Fruit fly (Drosophila melanogaster) whole organism, embryonic: Measurements from ENCODE around the gene Dscam3.

Source experiments
- Bgb ChIP-seq: fragments of 200-800 bp; sonication (Bioruptor generic); IDR thresholded peaks from 2 replicates; pipeline ENCODE4 v1.3.6; 2022; ENCODE audit warnings: missing biosample characterization, missing genetic modification characterization; ENCODE audit not compliant: partially characterized antibody
- BtbVII ChIP-seq: fragments of 200-800 bp; sonication (Bioruptor generic); optimal IDR thresholded peaks from 3 replicates; lab custom pipeline; 2017; ENCODE audit warnings: missing biosample characterization, mild to moderate bottlenecking, missing genetic modification characterization
- CG11085 ChIP-seq: fragments of 200-800 bp; sonication (Bioruptor generic); IDR thresholded peaks from 2 replicates; pipeline ENCODE4 v1.3.6; 2022; ENCODE audit warnings: missing biosample characterization, missing genetic modification characterization
- CG11398 ChIP-seq: fragments of 200-800 bp; sonication (Bioruptor generic); optimal IDR thresholded peaks from 2 replicates; lab custom pipeline; 2016; ENCODE audit warnings: missing biosample characterization, missing genetic modification characterization
- CG11456 ChIP-seq: fragments of 200-800 bp; sonication (Bioruptor generic); IDR thresholded peaks from 3 replicates; pipeline ENCODE4 v1.3.6; 2022; ENCODE audit warnings: missing biosample characterization, missing genetic modification characterization
- CG11504 ChIP-seq: fragments of 200-800 bp; sonication (Bioruptor generic); optimal IDR thresholded peaks from 3 replicates; lab custom pipeline; 2019; ENCODE audit warnings: missing biosample characterization, mild to moderate bottlenecking, missing genetic modification characterization, moderate library complexity
- CG12104 ChIP-seq: fragments of 200-800 bp; sonication (Bioruptor generic); optimal IDR thresholded peaks from 3 replicates; lab custom pipeline; 2016; ENCODE audit warnings: missing biosample characterization, missing genetic modification characterization
- CG15479 ChIP-seq: fragments of 200-800 bp; sonication (Bioruptor generic); optimal IDR thresholded peaks from 3 replicates; lab custom pipeline; 2019; ENCODE audit warnings: missing biosample characterization, mild to moderate bottlenecking, missing genetic modification characterization, moderate library complexity
- CG1603 ChIP-seq: fragments of 200-800 bp; sonication (Bioruptor generic); optimal IDR thresholded peaks from 2 replicates; lab custom pipeline; 2019; ENCODE audit warnings: missing biosample characterization, mild to moderate bottlenecking, missing genetic modification characterization, moderate library complexity
- CG18599 ChIP-seq: fragments of 200-800 bp; sonication (Bioruptor generic); optimal IDR thresholded peaks from 3 replicates; lab custom pipeline; 2017; ENCODE audit warnings: missing biosample characterization, missing genetic modification characterization, mild to moderate bottlenecking, moderate library complexity, missing genetic modification reagents
- CG18764 ChIP-seq: fragments of 200-800 bp; sonication (Bioruptor generic); optimal IDR thresholded peaks from 3 replicates; lab custom pipeline; 2016; ENCODE audit warnings: missing biosample characterization, missing genetic modification characterization
- CG2199 ChIP-seq: fragments of 200-800 bp; sonication (Bioruptor generic); IDR thresholded peaks from 3 replicates; pipeline ENCODE4 v1.3.6; 2022; ENCODE audit warnings: missing biosample characterization, missing genetic modification characterization
- CG2678 ChIP-seq: fragments of 200-800 bp; sonication (Bioruptor generic); optimal IDR thresholded peaks from 3 replicates; lab custom pipeline; 2019; ENCODE audit warnings: missing biosample characterization, mild to moderate bottlenecking, missing genetic modification characterization, moderate library complexity
- CG2712 ChIP-seq: fragments of 200-800 bp; optimal IDR thresholded peaks from 3 replicates; lab custom pipeline; 2019; ENCODE audit warnings: missing biosample characterization, mild to moderate bottlenecking, missing genetic modification characterization, moderate library complexity
- CG4328 ChIP-seq: fragments of 200-800 bp; sonication (Bioruptor generic); optimal IDR thresholded peaks from 3 replicates; lab custom pipeline; 2017; ENCODE audit warnings: missing biosample characterization, missing genetic modification reagents, missing genetic modification characterization
- CG6765 ChIP-seq: fragments of 200-800 bp; sonication (Bioruptor generic); optimal IDR thresholded peaks from 3 replicates; lab custom pipeline; 2017; ENCODE audit warnings: missing biosample characterization, mild to moderate bottlenecking, missing genetic modification characterization
- CG7786 ChIP-seq: fragments of 200-800 bp; sonication (Bioruptor generic); optimal IDR thresholded peaks from 2 replicates; lab custom pipeline; 2016; ENCODE audit warnings: missing biosample characterization, missing genetic modification characterization
- CG8924 ChIP-seq: fragments of 200-800 bp; optimal IDR thresholded peaks from 3 replicates; lab custom pipeline; 2019; ENCODE audit warnings: missing biosample characterization, mild to moderate bottlenecking, missing genetic modification characterization, moderate library complexity
- CG9609 ChIP-seq: fragments of 200-800 bp; sonication (Bioruptor generic); optimal IDR thresholded peaks from 3 replicates; lab custom pipeline; 2016; ENCODE audit warnings: missing biosample characterization, missing genetic modification characterization
- D ChIP-seq, 2 experiments: fragments of 200-800 bp in 1 of 2; fragments of >200 bp in 1 of 2; sonication (Bioruptor generic) in 1 of 2; optimal IDR thresholded peaks; 2 replicates in 1 of 2; 3 replicates in 1 of 2; lab custom pipeline; 2017; ENCODE audit warnings: mild to moderate bottlenecking in 1 of 2, missing biosample characterization in 1 of 2, missing genetic modification characterization in 1 of 2, missing genetic modification reagents in 1 of 2
- D19A ChIP-seq: fragments of 200-800 bp; optimal IDR thresholded peaks from 3 replicates; lab custom pipeline; 2019; ENCODE audit warnings: missing biosample characterization, mild to moderate bottlenecking, missing genetic modification characterization, moderate library complexity
- Dek ChIP-seq: fragments of 200-800 bp; sonication (Bioruptor generic); optimal IDR thresholded peaks from 3 replicates; lab custom pipeline; 2019; ENCODE audit warnings: missing biosample characterization, mild to moderate bottlenecking, missing genetic modification characterization, moderate library complexity
- Ets65A ChIP-seq: fragments of 200-800 bp; sonication (Bioruptor generic); peaks from one replicate; lab custom pipeline; 2016; ENCODE audit warnings: missing biosample characterization, missing genetic modification characterization
- HHEX ChIP-seq: fragments of 200-800 bp; sonication (Bioruptor generic); optimal IDR thresholded peaks from 3 replicates; lab custom pipeline; 2017; ENCODE audit warnings: missing biosample characterization, mild to moderate bottlenecking, missing genetic modification characterization, missing genetic modification reagents
- HmgD ChIP-seq: fragments of 200-800 bp; sonication (Bioruptor generic); optimal IDR thresholded peaks from 3 replicates; lab custom pipeline; 2016; ENCODE audit warnings: missing biosample characterization, missing genetic modification characterization
- Jarid2 ChIP-seq: fragments of 200-800 bp; sonication (Bioruptor generic); optimal IDR thresholded peaks from 3 replicates; lab custom pipeline; 2017; ENCODE audit warnings: mild to moderate bottlenecking, missing biosample characterization, missing genetic modification reagents, missing genetic modification characterization
- Med ChIP-seq: fragments of 200-800 bp; sonication (Bioruptor generic); peaks from one replicate; lab custom pipeline; 2016; ENCODE audit warnings: missing biosample characterization, missing genetic modification characterization, mild to moderate bottlenecking, inconsistent platforms, moderate library complexity
- NFAT ChIP-seq: fragments of 200-800 bp; sonication (Bioruptor generic); IDR thresholded peaks from 2 replicates; pipeline ENCODE4 v1.3.6; 2022; ENCODE audit warnings: missing biosample characterization, missing genetic modification characterization
- Six4 ChIP-seq: fragments of 200-800 bp; sonication (Bioruptor generic); optimal IDR thresholded peaks from 2 replicates; lab custom pipeline; 2016; ENCODE audit warnings: missing biosample characterization, missing genetic modification characterization
- abd-A ChIP-seq: fragments of 200-800 bp; sonication (Bioruptor generic); optimal IDR thresholded peaks from 3 replicates; lab custom pipeline; 2019; ENCODE audit warnings: missing biosample characterization, mild to moderate bottlenecking, missing genetic modification characterization, moderate library complexity
- ash1 ChIP-seq: fragments of 200-800 bp; sonication (Bioruptor generic); optimal IDR thresholded peaks from 2 replicates; lab custom pipeline; 2018; ENCODE audit warnings: missing biosample characterization, mild to moderate bottlenecking, missing genetic modification characterization
- bab2 ChIP-seq: fragments of 200-800 bp; sonication (Bioruptor generic); optimal IDR thresholded peaks from 2 replicates; lab custom pipeline; 2016; ENCODE audit warnings: missing biosample characterization, missing genetic modification characterization
- crc ChIP-seq: fragments of 200-800 bp; sonication (Bioruptor generic); optimal IDR thresholded peaks from 2 replicates; lab custom pipeline; 2016; ENCODE audit warnings: missing biosample characterization, missing genetic modification characterization
- dmrt99B ChIP-seq: fragments of 200-800 bp; sonication (Bioruptor generic); optimal IDR thresholded peaks from 2 replicates; lab custom pipeline; 2018; ENCODE audit warnings: missing biosample characterization, mild to moderate bottlenecking, missing genetic modification characterization, moderate library complexity
- en ChIP-seq: fragments of 200-800 bp; sonication (Bioruptor generic); optimal IDR thresholded peaks from 2 replicates; lab custom pipeline; 2016; ENCODE audit warnings: missing biosample characterization, missing genetic modification characterization
- ewg ChIP-seq: fragments of 200-800 bp; sonication (Bioruptor generic); optimal IDR thresholded peaks from 3 replicates; lab custom pipeline; 2017; ENCODE audit warnings: mild to moderate bottlenecking, missing biosample characterization, missing genetic modification reagents, missing genetic modification characterization
- fd96Cb ChIP-seq: fragments of 200-800 bp; sonication (Bioruptor generic); optimal IDR thresholded peaks from 2 replicates; lab custom pipeline; 2018; ENCODE audit warnings: missing biosample characterization, mild to moderate bottlenecking, missing genetic modification characterization, moderate library complexity
- ftz-f1 ChIP-seq: fragments of 200-800 bp; sonication (Bioruptor generic); optimal IDR thresholded peaks from 2 replicates; lab custom pipeline; 2016; ENCODE audit warnings: missing biosample characterization, missing genetic modification characterization
- fu2 ChIP-seq: fragments of 200-800 bp; sonication (Bioruptor generic); optimal IDR thresholded peaks from 2 replicates; lab custom pipeline; 2016; ENCODE audit warnings: missing biosample characterization, missing genetic modification characterization
- hkb ChIP-seq, 2 experiments: fragments of 200-800 bp in 1 of 2; fragments of >200 bp in 1 of 2; sonication (Bioruptor generic) in 1 of 2; IDR thresholded peaks in 1 of 2; optimal IDR thresholded peaks in 1 of 2; 2 replicates each; pipeline versions ENCODE4 v1.3.6 to Lab custom; 2017 to 2022; ENCODE audit warnings: missing biosample characterization in 1 of 2, missing genetic modification characterization in 1 of 2
- hth ChIP-seq: fragments of >200 bp; optimal IDR thresholded peaks from 2 replicates; lab custom pipeline; 2017; ENCODE audit warnings: inconsistent platforms
- lilli ChIP-seq: fragments of 200-800 bp; sonication (Bioruptor generic); optimal IDR thresholded peaks from 3 replicates; lab custom pipeline; 2016; ENCODE audit warnings: missing biosample characterization, missing genetic modification characterization
- luna ChIP-seq: fragments of 200-800 bp; sonication (Bioruptor generic); optimal IDR thresholded peaks from 2 replicates; lab custom pipeline; 2016; ENCODE audit warnings: missing biosample characterization, missing genetic modification characterization
- pan ChIP-seq, 4 experiments: fragments of >200 bp in 3 of 4; fragments of 200-800 bp in 1 of 4; sonication (Bioruptor generic) in 1 of 4; optimal IDR thresholded peaks in 3 of 4; IDR thresholded peaks in 1 of 4; 2 replicates each; pipeline versions ENCODE4 v1.3.6 to Lab custom; 2017 to 2022; ENCODE audit warnings: missing biosample characterization in 2 of 4, missing genetic modification characterization in 2 of 4, mixed read lengths in 1 of 4
- pb ChIP-seq: fragments of 200-800 bp; sonication (Bioruptor generic); optimal IDR thresholded peaks from 3 replicates; lab custom pipeline; 2016; ENCODE audit warnings: missing biosample characterization, missing genetic modification characterization
- pum ChIP-seq: fragments of 200-800 bp; sonication (Bioruptor generic); optimal IDR thresholded peaks from 2 replicates; lab custom pipeline; 2016; ENCODE audit warnings: missing biosample characterization, missing genetic modification characterization
- slou ChIP-seq: fragments of 200-800 bp; sonication (Bioruptor generic); optimal IDR thresholded peaks from 3 replicates; lab custom pipeline; 2016; ENCODE audit warnings: missing biosample characterization, missing genetic modification characterization
- trh ChIP-seq: fragments of 200-800 bp; sonication (Bioruptor generic); optimal IDR thresholded peaks from 2 replicates; lab custom pipeline; 2016; ENCODE audit warnings: missing biosample characterization, missing genetic modification characterization
- unc-4 ChIP-seq: fragments of 200-800 bp; sonication (Bioruptor generic); IDR thresholded peaks from 2 replicates; pipeline ENCODE4 v1.3.6; 2022; ENCODE audit warnings: missing biosample characterization, missing genetic modification characterization; ENCODE audit not compliant: partially characterized antibody

Dscam3 gene

dm6 chr3R:17526059-17526592 is 20.7 kb upstream of the Dscam3 start (continued):
- TF ChIP-seq CG11456 (GFP tag; lab: Robert Waterston, UW): no peak; the same call in 2 of the 3 replicates
- TF ChIP-seq CG18599 (GFP tag; lab: Kevin White, UChicago): peak; percentile 86
- no peak for TF ChIP-seq ewg
- TF ChIP-seq fd96Cb: no peak
- TF ChIP-seq Bgb: no peak
- TF ChIP-seq Med (GFP tag; lab: Kevin White, UChicago): peak; percentile 89
- peak; percentile 49 for TF ChIP-seq lilli (GFP tag; lab: Kevin White, UChicago)
- TF ChIP-seq CG15479 (GFP tag; lab: Kevin White, UChicago): no peak
- TF ChIP-seq BtbVII (GFP tag; lab: Kevin White, UChicago): peak; percentile 39
- TF ChIP-seq abd-A (tag; lab: Kevin White, UChicago): no peak
- TF ChIP-seq CG2199 (GFP tag; lab: Robert Waterston, UW): no peak
- no peak for TF ChIP-seq CG7786 (GFP tag; lab: Kevin White, UChicago)
- no peak for TF ChIP-seq CG4328 (GFP tag; lab: Kevin White, UChicago)
- no peak for TF ChIP-seq unc-4 (GFP tag; lab: Robert Waterston, UW)
- no peak for TF ChIP-seq HmgD
- no peak for TF ChIP-seq Six4 (GFP tag; lab: Kevin White, UChicago)
- TF ChIP-seq CG11398 (GFP tag; lab: Kevin White, UChicago): no peak
- TF ChIP-seq bab2 (GFP tag; lab: Kevin White, UChicago): peak; percentile 3
- TF ChIP-seq pb: no peak
- no peak for TF ChIP-seq slou (GFP tag; lab: Kevin White, UChicago)
- TF ChIP-seq D (optimal IDR thresholded peaks at IDR 0.05; lab: Kevin White, UChicago): no peak
- TF ChIP-seq D (GFP tag; optimal IDR thresholded peaks at IDR 0.05; lab: Kevin White, UChicago): no peak
- TF ChIP-seq crc (GFP tag; lab: Kevin White, UChicago): no peak
- TF ChIP-seq luna: no peak
- no peak for TF ChIP-seq ftz-f1 (GFP tag; lab: Kevin White, UChicago)
- peak; percentile 2 for TF ChIP-seq D19A
- no peak for TF ChIP-seq CG9609 (GFP tag; lab: Kevin White, UChicago)
- TF ChIP-seq fu2 (GFP tag; lab: Kevin White, UChicago): no peak
- peak; percentile 44 for TF ChIP-seq CG8924 (tag; lab: Kevin White, UChicago)
- TF ChIP-seq hth (lab: Kevin White, UChicago): no peak
- TF ChIP-seq en: no peak
- peak; percentile 92 for TF ChIP-seq Ets65A (GFP tag; lab: Kevin White, UChicago)
- no peak for TF ChIP-seq ash1 (GFP tag; lab: Kevin White, UChicago)
- TF ChIP-seq HHEX: peak; percentile 45
- no peak for TF ChIP-seq Jarid2
- no peak for TF ChIP-seq hkb (optimal IDR thresholded peaks at IDR 0.05; lab: Kevin White, UChicago)
- TF ChIP-seq hkb (GFP tag; IDR thresholded peaks at IDR 0.05; lab: Robert Waterston, UW): no peak
- TF ChIP-seq CG11085 (GFP tag; lab: Robert Waterston, UW): 0 out of 2 replicates have a peak, but pooled peaks have one; percentile 10
- TF ChIP-seq CG12104 (GFP tag; lab: Kevin White, UChicago): no peak
- no peak for TF ChIP-seq pan (optimal IDR thresholded peaks at IDR 0.05; lab: Kevin White, UChicago)
- peak in 1 of 2 experiments; percentile 57 for TF ChIP-seq pan (GFP tag; optimal IDR thresholded peaks at IDR 0.05 in 1 of 2, IDR thresholded peaks at IDR 0.05 in 1 of 2)
- TF ChIP-seq Dek (tag; lab: Kevin White, UChicago): peak; percentile 45
- peak; percentile 61 for TF ChIP-seq CG11504 (tag; lab: Kevin White, UChicago)
- no peak for TF ChIP-seq pum (GFP tag; lab: Kevin White, UChicago)
- TF ChIP-seq CG1603 (tag; lab: Kevin White, UChicago): peak; percentile 7
- peak; percentile 72 for TF ChIP-seq CG2678 (tag; lab: Kevin White, UChicago)
- TF ChIP-seq NFAT (GFP tag; lab: Robert Waterston, UW): no peak
- no peak for TF ChIP-seq CG2712 (tag; lab: Kevin White, UChicago)
- TF ChIP-seq CG6765 (GFP tag; lab: Kevin White, UChicago): peak; percentile 47
- TF ChIP-seq dmrt99B (tag; lab: Kevin White, UChicago): peak; percentile 47
- no peak for TF ChIP-seq trh (GFP tag; lab: Kevin White, UChicago)
- TF ChIP-seq CG18764 (GFP tag; lab: Kevin White, UChicago): no peak
